Fruit fly (Drosophila melanogaster) whole organism, embryonic: ENCODE results near the gene Duox.

Experiments
- Atf6 ChIP-seq: fragments of 200-800 bp; sonication (Bioruptor generic); IDR thresholded peaks from 2 replicates; pipeline ENCODE4 v1.3.6; 2022; ENCODE audit warnings: missing biosample characterization, missing genetic modification characterization
- Bgb ChIP-seq: fragments of 200-800 bp; sonication (Bioruptor generic); IDR thresholded peaks from 2 replicates; pipeline ENCODE4 v1.3.6; 2022; ENCODE audit warnings: missing biosample characterization, missing genetic modification characterization; ENCODE audit not compliant: partially characterized antibody
- CG11504 ChIP-seq: fragments of 200-800 bp; sonication (Bioruptor generic); optimal IDR thresholded peaks from 3 replicates; lab custom pipeline; 2019; ENCODE audit warnings: missing biosample characterization, mild to moderate bottlenecking, missing genetic modification characterization, moderate library complexity
- CG11696 ChIP-seq: fragments of 200-800 bp; sonication (Bioruptor generic); IDR thresholded peaks from 2 replicates; pipeline ENCODE4 v1.3.6; 2022; ENCODE audit warnings: missing biosample characterization, missing genetic modification characterization
- CG15479 ChIP-seq: fragments of 200-800 bp; sonication (Bioruptor generic); optimal IDR thresholded peaks from 3 replicates; lab custom pipeline; 2019; ENCODE audit warnings: missing biosample characterization, mild to moderate bottlenecking, missing genetic modification characterization, moderate library complexity
- CG15514 ChIP-seq: fragments of 200-800 bp; sonication (Bioruptor generic); optimal IDR thresholded peaks from 3 replicates; lab custom pipeline; 2017; ENCODE audit warnings: missing biosample characterization, missing genetic modification characterization, mild to moderate bottlenecking, moderate library complexity, missing genetic modification reagents
- CG15601 ChIP-seq: fragments of 200-800 bp; sonication (Bioruptor generic); optimal IDR thresholded peaks from 3 replicates; lab custom pipeline; 2019; ENCODE audit warnings: missing biosample characterization, mild to moderate bottlenecking, missing genetic modification characterization, moderate library complexity
- CG1603 ChIP-seq: fragments of 200-800 bp; sonication (Bioruptor generic); optimal IDR thresholded peaks from 2 replicates; lab custom pipeline; 2019; ENCODE audit warnings: missing biosample characterization, mild to moderate bottlenecking, missing genetic modification characterization, moderate library complexity
- CG18599 ChIP-seq: fragments of 200-800 bp; sonication (Bioruptor generic); optimal IDR thresholded peaks from 3 replicates; lab custom pipeline; 2017; ENCODE audit warnings: missing biosample characterization, missing genetic modification characterization, mild to moderate bottlenecking, moderate library complexity, missing genetic modification reagents
- CG2678 ChIP-seq: fragments of 200-800 bp; sonication (Bioruptor generic); optimal IDR thresholded peaks from 3 replicates; lab custom pipeline; 2019; ENCODE audit warnings: missing biosample characterization, mild to moderate bottlenecking, missing genetic modification characterization, moderate library complexity
- CG34422 ChIP-seq: fragments of 200-800 bp; sonication (Bioruptor generic); IDR thresholded peaks from 3 replicates; pipeline ENCODE4 v1.3.6; 2022; ENCODE audit warnings: missing biosample characterization, missing genetic modification characterization
- CG42726 ChIP-seq: fragments of 200-800 bp; sonication (Bioruptor generic); IDR thresholded peaks from 2 replicates; pipeline ENCODE4 v1.3.6; 2022; ENCODE audit warnings: missing biosample characterization, missing genetic modification characterization; ENCODE audit not compliant: partially characterized antibody
- CG8290 ChIP-seq, 3 experiments: fragments of 200-800 bp; sonication (Bioruptor generic); optimal IDR thresholded peaks; 2 replicates each; lab custom pipeline; 2016 to 2019; ENCODE audit warnings: missing biosample characterization in 3 of 3, missing genetic modification characterization in 3 of 3, mild to moderate bottlenecking in 2 of 3, moderate library complexity in 1 of 3
- CG8924 ChIP-seq: fragments of 200-800 bp; optimal IDR thresholded peaks from 3 replicates; lab custom pipeline; 2019; ENCODE audit warnings: missing biosample characterization, mild to moderate bottlenecking, missing genetic modification characterization, moderate library complexity
- D19B ChIP-seq: fragments of 200-800 bp; sonication (Bioruptor generic); optimal IDR thresholded peaks from 2 replicates; lab custom pipeline; 2017; ENCODE audit warnings: missing biosample characterization, mild to moderate bottlenecking, missing genetic modification characterization
- Eip74EF ChIP-seq, 2 experiments: fragments of 200-800 bp in 1 of 2; fragments of >200 bp in 1 of 2; sonication (Bioruptor generic) in 1 of 2; optimal IDR thresholded peaks; 2 replicates each; lab custom pipeline; 2017 to 2019; ENCODE audit warnings: missing biosample characterization in 2 of 2, missing genetic modification characterization in 2 of 2, mild to moderate bottlenecking in 1 of 2, moderate library complexity in 1 of 2
- HLH54F ChIP-seq: fragments of 200-800 bp; sonication (Bioruptor generic); optimal IDR thresholded peaks from 3 replicates; lab custom pipeline; 2016; ENCODE audit warnings: missing biosample characterization, missing genetic modification characterization
- Hr78 ChIP-seq, 2 experiments: fragments of 200-800 bp in 1 of 2; fragments of >200 bp in 1 of 2; sonication (Bioruptor generic) in 1 of 2; optimal IDR thresholded peaks; 2 replicates each; lab custom pipeline; 2017 to 2019; ENCODE audit warnings: missing biosample characterization in 2 of 2, missing genetic modification characterization in 2 of 2, mild to moderate bottlenecking in 1 of 2, moderate library complexity in 1 of 2
- Med ChIP-seq: fragments of 200-800 bp; sonication (Bioruptor generic); peaks from one replicate; lab custom pipeline; 2016; ENCODE audit warnings: missing biosample characterization, missing genetic modification characterization, mild to moderate bottlenecking, inconsistent platforms, moderate library complexity
- Oli ChIP-seq: fragments of 200-800 bp; sonication (Bioruptor generic); optimal IDR thresholded peaks from 2 replicates; lab custom pipeline; 2018; ENCODE audit warnings: missing biosample characterization, mild to moderate bottlenecking, missing genetic modification characterization, moderate library complexity
- Optix ChIP-seq: fragments of 200-800 bp; sonication (Bioruptor generic); IDR thresholded peaks from 3 replicates; pipeline ENCODE4 v1.3.6; 2022; ENCODE audit warnings: missing biosample characterization, missing genetic modification characterization
- Pdp1 ChIP-seq, 2 experiments: fragments of 200-800 bp; sonication (Bioruptor generic); optimal IDR thresholded peaks; 3 replicates each; lab custom pipeline; 2016; ENCODE audit warnings: missing biosample characterization in 2 of 2, missing genetic modification characterization in 2 of 2, mild to moderate bottlenecking in 1 of 2, moderate library complexity in 1 of 2
- Rx ChIP-seq: fragments of 200-800 bp; sonication (Bioruptor generic); IDR thresholded peaks from 2 replicates; pipeline ENCODE4 v1.3.6; 2022; ENCODE audit warnings: missing biosample characterization, missing genetic modification characterization
- Sox102F ChIP-seq: fragments of 200-800 bp; sonication (Bioruptor generic); optimal IDR thresholded peaks from 2 replicates; lab custom pipeline; 2018; ENCODE audit warnings: missing biosample characterization, mild to moderate bottlenecking, missing genetic modification characterization, moderate library complexity
- TFAM ChIP-seq: fragments of 200-800 bp; sonication (Bioruptor generic); optimal IDR thresholded peaks from 2 replicates; lab custom pipeline; 2017; ENCODE audit warnings: missing biosample characterization, missing genetic modification characterization, inconsistent platforms
- Trl ChIP-seq, 3 experiments: fragments of >200 bp in 2 of 3; fragments of 200-800 bp in 1 of 3; sonication (Bioruptor generic) in 1 of 3; optimal IDR thresholded peaks; 2 replicates in 1 of 3; 3 replicates in 2 of 3; lab custom pipeline; 2016 to 2017; ENCODE audit warnings: missing biosample characterization in 1 of 3, missing genetic modification characterization in 1 of 3
- Usf ChIP-seq: fragments of 200-800 bp; sonication (Bioruptor generic); optimal IDR thresholded peaks from 2 replicates; lab custom pipeline; 2017; ENCODE audit warnings: missing genotype, missing biosample characterization, missing genetic modification characterization
- amos ChIP-seq: fragments of 200-800 bp; sonication (Bioruptor generic); IDR thresholded peaks from 2 replicates; pipeline ENCODE4 v1.3.6; 2022; ENCODE audit warnings: missing biosample characterization, missing genetic modification characterization; ENCODE audit not compliant: partially characterized antibody
- bowl ChIP-seq: fragments of 200-800 bp; sonication (Bioruptor generic); IDR thresholded peaks from 2 replicates; pipeline ENCODE4 v1.3.6; 2022; ENCODE audit warnings: missing biosample characterization, missing genetic modification characterization
- chif ChIP-seq, 2 experiments: fragments of 200-800 bp; sonication (Bioruptor generic); optimal IDR thresholded peaks; 3 replicates each; lab custom pipeline; 2016; ENCODE audit warnings: missing biosample characterization in 2 of 2, missing genetic modification characterization in 2 of 2
- chinmo ChIP-seq: fragments of 200-800 bp; sonication (Bioruptor generic); IDR thresholded peaks from 4 replicates; pipeline ENCODE4 v1.3.6; 2022; ENCODE audit warnings: missing biosample characterization, missing genetic modification characterization; ENCODE audit not compliant: partially characterized antibody
- chn ChIP-seq: fragments of 200-800 bp; sonication (Bioruptor generic); optimal IDR thresholded peaks from 2 replicates; lab custom pipeline; 2016; ENCODE audit warnings: missing biosample characterization, missing genetic modification characterization
- ftz-f1 ChIP-seq: fragments of 200-800 bp; sonication (Bioruptor generic); optimal IDR thresholded peaks from 2 replicates; lab custom pipeline; 2016; ENCODE audit warnings: missing biosample characterization, missing genetic modification characterization
- gfzf ChIP-seq: fragments of 200-800 bp; sonication (Bioruptor generic); optimal IDR thresholded peaks from 2 replicates; lab custom pipeline; 2016; ENCODE audit warnings: missing biosample characterization, mild to moderate bottlenecking, missing genetic modification characterization, moderate library complexity
- hbn ChIP-seq: fragments of 200-800 bp; sonication (Bioruptor generic); IDR thresholded peaks from 2 replicates; pipeline ENCODE4 v1.3.6; 2022; ENCODE audit warnings: missing biosample characterization, missing genetic modification characterization; ENCODE audit not compliant: partially characterized antibody
- hkb ChIP-seq, 2 experiments: fragments of 200-800 bp in 1 of 2; fragments of >200 bp in 1 of 2; sonication (Bioruptor generic) in 1 of 2; IDR thresholded peaks in 1 of 2; optimal IDR thresholded peaks in 1 of 2; 2 replicates each; pipeline versions ENCODE4 v1.3.6 to Lab custom; 2017 to 2022; ENCODE audit warnings: missing biosample characterization in 1 of 2, missing genetic modification characterization in 1 of 2
- kay ChIP-seq: fragments of 200-800 bp; sonication (Bioruptor generic); optimal IDR thresholded peaks from 2 replicates; lab custom pipeline; 2016; ENCODE audit warnings: missing biosample characterization, missing genetic modification characterization
- nau ChIP-seq: fragments of 200-800 bp; sonication (Bioruptor generic); optimal IDR thresholded peaks from 3 replicates; lab custom pipeline; 2017; ENCODE audit warnings: missing biosample characterization, mild to moderate bottlenecking, missing genetic modification characterization, missing genetic modification reagents
- sim ChIP-seq: fragments of 200-800 bp; sonication (Bioruptor generic); IDR thresholded peaks from 2 replicates; pipeline ENCODE4 v1.3.6; 2022; ENCODE audit warnings: missing biosample characterization, missing genetic modification characterization
- sna ChIP-seq: fragments of 200-800 bp; sonication (Bioruptor generic); IDR thresholded peaks from 2 replicates; pipeline ENCODE4 v1.3.6; 2022; ENCODE audit warnings: missing biosample characterization, missing genetic modification characterization; ENCODE audit not compliant: partially characterized antibody
- so ChIP-seq: fragments of 200-800 bp; sonication (Bioruptor generic); IDR thresholded peaks from 3 replicates; pipeline ENCODE4 v1.3.6; 2022; ENCODE audit warnings: missing biosample characterization, missing genetic modification characterization
- sr ChIP-seq: fragments of 200-800 bp; sonication (Bioruptor generic); IDR thresholded peaks from 3 replicates; pipeline ENCODE4 v1.3.6; 2022; ENCODE audit warnings: missing biosample characterization, missing genetic modification characterization
- z ChIP-seq: fragments of 200-800 bp; sonication (Bioruptor generic); IDR thresholded peaks from 3 replicates; pipeline ENCODE4 v1.3.6; 2022; ENCODE audit warnings: missing biosample characterization, missing genetic modification characterization

The Duox gene

DNA sequence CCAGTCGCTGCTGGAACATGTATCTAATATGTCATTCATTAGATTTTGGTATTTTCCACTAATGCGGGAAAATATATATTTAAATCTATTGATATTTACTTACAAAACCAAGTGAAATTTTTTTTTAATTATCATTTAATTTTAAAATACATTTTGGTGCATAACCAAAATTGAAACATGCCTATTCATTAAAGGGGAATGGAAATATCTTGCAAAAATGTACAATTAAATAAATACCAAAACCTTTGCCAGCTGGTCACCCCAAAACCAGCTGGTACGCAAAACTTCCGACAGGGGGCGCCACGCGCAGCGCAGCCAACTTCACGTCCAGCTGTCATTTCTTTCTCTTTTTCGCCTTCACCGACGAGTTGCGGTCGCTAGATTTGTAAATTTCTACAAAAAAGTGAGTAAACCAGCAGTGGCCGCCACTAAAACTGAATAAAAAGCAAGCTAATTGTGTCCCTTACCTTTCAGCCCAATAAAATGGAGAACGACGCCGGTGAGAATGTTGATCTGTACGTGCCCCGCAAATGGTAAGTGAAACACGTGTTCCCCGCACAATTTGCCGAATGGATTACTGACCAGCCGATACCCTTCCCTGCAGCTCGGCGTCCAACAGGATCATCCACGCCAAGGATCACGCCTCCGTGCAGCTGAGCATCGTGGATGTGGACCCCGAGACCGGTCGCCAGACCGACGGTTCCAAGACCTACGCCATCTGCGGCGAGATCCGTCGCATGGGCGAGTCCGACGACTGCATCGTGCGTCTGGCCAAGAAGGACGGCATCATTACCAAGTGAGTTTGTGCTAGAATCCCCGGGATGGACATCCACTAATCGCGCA is 25.9 kb upstream of the Duox start, which contains the start of the genes CG3104 and RpS21 (continued):
- TF ChIP-seq CG11504 (tag; lab: Kevin White, UChicago) (peak; percentile 79), hkb (optimal IDR thresholded peaks at IDR 0.05; lab: Kevin White, UChicago) (peak; percentile 87), hkb (GFP tag; IDR thresholded peaks at IDR 0.05; lab: Robert Waterston, UW) (peak; percentile 65; the same call in 1 of the 2 replicates), TFAM (peak; percentile 28), nau (GFP tag; lab: Kevin White, UChicago) (peak; percentile 75), hbn (GFP tag; lab: Robert Waterston, UW) (no peak), CG8924 (tag; lab: Kevin White, UChicago) (peak; percentile 60), HLH54F (GFP tag; lab: Kevin White, UChicago) (peak; percentile 88), Usf (GFP tag; lab: Kevin White, UChicago) (peak; percentile 85), kay (GFP tag; lab: Kevin White, UChicago) (no peak), Atf6 (GFP tag; lab: Robert Waterston, UW) (peak; percentile 82), CG15479 (GFP tag; lab: Kevin White, UChicago) (peak; percentile 7), Optix (peak; percentile 82), Rx (peak; percentile 90), CG2678 (tag; lab: Kevin White, UChicago) (peak; percentile 75), CG15601 (tag; lab: Kevin White, UChicago) (peak; percentile 87)

dm6 chr2L:2855204-2855768 is 25.2 kb upstream of the Duox start:
- TF ChIP-seq gfzf (GFP tag; lab: Kevin White, UChicago) = no peak
- TF ChIP-seq Oli (tag; lab: Kevin White, UChicago) = no peak
- TF ChIP-seq CG1603 (tag; lab: Kevin White, UChicago) = peak; percentile 46
- TF ChIP-seq CG42726 (GFP tag; lab: Robert Waterston, UW) = 0 out of 2 replicates have a peak, but pooled peaks have one; percentile 10
- TF ChIP-seq Sox102F (GFP tag; lab: Kevin White, UChicago) = peak; percentile 17
- TF ChIP-seq Trl (optimal IDR thresholded peaks at IDR 0.05; lab: Kevin White, UChicago) = peak in 1 of 2 experiments; percentile 14
- TF ChIP-seq Trl (GFP tag; optimal IDR thresholded peaks at IDR 0.05; lab: Kevin White, UChicago) = no peak
- TF ChIP-seq chinmo (GFP tag; lab: Robert Waterston, UW) = peak; percentile 77; the same call in 2 of the 4 replicates
- TF ChIP-seq Med (GFP tag; lab: Kevin White, UChicago) = peak; percentile 16
- TF ChIP-seq sim (GFP tag; lab: Robert Waterston, UW) = peak; percentile 59; the same call in 1 of the 2 replicates
- TF ChIP-seq sna (GFP tag; lab: Robert Waterston, UW) = 0 out of 2 replicates have a peak, but pooled peaks have one; percentile 17
- TF ChIP-seq Eip74EF (GFP tag; optimal IDR thresholded peaks at IDR 0.05; lab: Kevin White, UChicago) = no peak
- 0 out of 3 replicates have a peak, but pooled peaks have one; percentile 39 for TF ChIP-seq z (GFP tag; lab: Robert Waterston, UW)
- TF ChIP-seq chif (GFP tag; optimal IDR thresholded peaks at IDR 0.05; lab: Kevin White, UChicago) = no peak
- TF ChIP-seq CG34422 = peak; percentile 16; the same call in 1 of the 3 replicates
- TF ChIP-seq ftz-f1 = peak; percentile 71
- TF ChIP-seq D19B = peak; percentile 5
- peak; percentile 81 for TF ChIP-seq CG15514 (GFP tag; lab: Kevin White, UChicago)
- 0 out of 3 replicates have a peak, but pooled peaks have one; percentile 48 for TF ChIP-seq so
- TF ChIP-seq amos (GFP tag; lab: Robert Waterston, UW) = peak; percentile 2
- TF ChIP-seq Pdp1 (GFP tag; optimal IDR thresholded peaks at IDR 0.05; lab: Kevin White, UChicago) = peak in 1 of 2 experiments; percentile 74
- no peak for TF ChIP-seq CG11696 (GFP tag; lab: Robert Waterston, UW)
- TF ChIP-seq sr (GFP tag; lab: Robert Waterston, UW) = 0 out of 3 replicates have a peak, but pooled peaks have one; percentile 3
- peak; percentile 41; the same call in 1 of the 2 replicates for TF ChIP-seq Bgb (GFP tag; lab: Robert Waterston, UW)
- TF ChIP-seq CG18599 (GFP tag; lab: Kevin White, UChicago) = no peak
- peak in 1 of 2 experiments; percentile 99 for TF ChIP-seq Hr78 (GFP tag; optimal IDR thresholded peaks at IDR 0.05; lab: Kevin White, UChicago)
- TF ChIP-seq CG8290 (GFP tag; optimal IDR thresholded peaks at IDR 0.05; lab: Kevin White, UChicago) = no peak
- peak in 1 of 2 experiments; percentile 55 for TF ChIP-seq CG8290 (tag; optimal IDR thresholded peaks at IDR 0.05; lab: Kevin White, UChicago)
- peak; percentile 0 for TF ChIP-seq chn
- TF ChIP-seq bowl = peak; percentile 27; the same call in 1 of the 2 replicates
